Fruit fly (Drosophila melanogaster) whole organism, embryonic: ENCODE results near the gene Indy.

Source experiments
- Aef1 ChIP-seq: fragments of 200-800 bp; sonication (Bioruptor generic); IDR thresholded peaks from 3 replicates; pipeline ENCODE4 v1.3.6; 2022; ENCODE audit warnings: missing biosample characterization, missing genetic modification characterization
- B-H1 ChIP-seq: fragments of 200-800 bp; sonication (Bioruptor generic); IDR thresholded peaks from 3 replicates; pipeline ENCODE4 v1.3.6; 2022; ENCODE audit warnings: missing biosample characterization, missing genetic modification characterization
- CG10321 ChIP-seq: fragments of 200-800 bp; sonication (Bioruptor generic); IDR thresholded peaks from 2 replicates; pipeline ENCODE4 v1.3.6; 2022; ENCODE audit warnings: missing biosample characterization, missing genetic modification characterization
- CG10959 ChIP-seq: fragments of 200-800 bp; sonication (Bioruptor generic); IDR thresholded peaks from 2 replicates; pipeline ENCODE4 v1.3.6; 2022; ENCODE audit warnings: missing biosample characterization, missing genetic modification characterization
- CG12391 ChIP-seq: fragments of 200-800 bp; sonication (Bioruptor generic); optimal IDR thresholded peaks from 3 replicates; lab custom pipeline; 2018; ENCODE audit warnings: missing biosample characterization, mild to moderate bottlenecking, missing genetic modification characterization, moderate library complexity
- CG14860 ChIP-seq: fragments of 200-800 bp; sonication (Bioruptor generic); IDR thresholded peaks from 3 replicates; pipeline ENCODE4 v1.3.6; 2022; ENCODE audit warnings: missing biosample characterization, missing genetic modification characterization; ENCODE audit not compliant: partially characterized antibody
- CG17186 ChIP-seq: fragments of 200-800 bp; sonication (Bioruptor generic); optimal IDR thresholded peaks from 3 replicates; lab custom pipeline; 2017; ENCODE audit warnings: missing biosample characterization, missing genetic modification reagents, missing genetic modification characterization
- CG17612 ChIP-seq: fragments of 200-800 bp; sonication (Bioruptor generic); IDR thresholded peaks from 2 replicates; pipeline ENCODE4 v1.3.6; 2022; ENCODE audit warnings: missing biosample characterization, missing genetic modification characterization
- CG30020 ChIP-seq: fragments of 200-800 bp; optimal IDR thresholded peaks from 2 replicates; lab custom pipeline; 2019; ENCODE audit warnings: missing biosample characterization, mild to moderate bottlenecking, missing genetic modification characterization, moderate library complexity
- CG31441 ChIP-seq: fragments of 200-800 bp; sonication (Bioruptor generic); IDR thresholded peaks from 2 replicates; pipeline ENCODE4 v1.3.6; 2022; ENCODE audit warnings: missing biosample characterization, missing genetic modification characterization
- CG3163 ChIP-seq: fragments of 200-800 bp; sonication (Bioruptor generic); optimal IDR thresholded peaks from 3 replicates; lab custom pipeline; 2016; ENCODE audit warnings: missing biosample characterization, missing genetic modification characterization
- CG33557 ChIP-seq: fragments of 200-800 bp; sonication (Bioruptor generic); optimal IDR thresholded peaks from 2 replicates; lab custom pipeline; 2019; ENCODE audit warnings: missing biosample characterization, mild to moderate bottlenecking, missing genetic modification characterization, moderate library complexity
- CG3726 ChIP-seq: fragments of 200-800 bp; sonication (Bioruptor generic); IDR thresholded peaks from 3 replicates; pipeline ENCODE4, ENCODE4 v1.3.6; 2022; ENCODE audit warnings: missing biosample characterization, missing genetic modification characterization
- CG3838 ChIP-seq: fragments of 200-800 bp; sonication (Bioruptor generic); optimal IDR thresholded peaks from 3 replicates; lab custom pipeline; 2016; ENCODE audit warnings: missing biosample characterization, missing genetic modification characterization
- CG6813 ChIP-seq: fragments of 200-800 bp; sonication (Bioruptor generic); optimal IDR thresholded peaks from 2 replicates; lab custom pipeline; 2017; ENCODE audit warnings: missing biosample characterization, missing genetic modification characterization, mild to moderate bottlenecking, moderate library complexity, missing genetic modification reagents
- CG7839 ChIP-seq: fragments of 200-800 bp; sonication (Bioruptor generic); optimal IDR thresholded peaks from 3 replicates; lab custom pipeline; 2018; ENCODE audit warnings: missing biosample characterization, mild to moderate bottlenecking, missing genetic modification characterization, moderate library complexity
- CG8924 ChIP-seq: fragments of 200-800 bp; optimal IDR thresholded peaks from 3 replicates; lab custom pipeline; 2019; ENCODE audit warnings: missing biosample characterization, mild to moderate bottlenecking, missing genetic modification characterization, moderate library complexity
- CG9932 ChIP-seq: fragments of 200-800 bp; sonication (Bioruptor generic); IDR thresholded peaks from 2 replicates; pipeline ENCODE4 v1.3.6; 2022; ENCODE audit warnings: missing biosample characterization, missing genetic modification characterization
- E2f2 ChIP-seq: fragments of 200-800 bp; sonication (Bioruptor generic); IDR thresholded peaks from 2 replicates; pipeline ENCODE4 v1.3.6; 2022; ENCODE audit warnings: missing biosample characterization, missing genetic modification characterization
- Gsc ChIP-seq: fragments of 200-800 bp; sonication (Bioruptor generic); IDR thresholded peaks from 2 replicates; pipeline ENCODE4 v1.3.6; 2022; ENCODE audit warnings: missing biosample characterization, missing genetic modification characterization
- HLH54F ChIP-seq: fragments of 200-800 bp; sonication (Bioruptor generic); optimal IDR thresholded peaks from 3 replicates; lab custom pipeline; 2016; ENCODE audit warnings: missing biosample characterization, missing genetic modification characterization
- Nf-YC ChIP-seq: fragments of 200-800 bp; optimal IDR thresholded peaks from 3 replicates; lab custom pipeline; 2019; ENCODE audit warnings: missing biosample characterization, mild to moderate bottlenecking, missing genetic modification characterization, moderate library complexity
- Ravus ChIP-seq: fragments of 200-800 bp; sonication (Bioruptor generic); IDR thresholded peaks from 2 replicates; pipeline ENCODE4 v1.3.6; 2022; ENCODE audit warnings: missing biosample characterization, missing genetic modification characterization
- Rx ChIP-seq: fragments of 200-800 bp; sonication (Bioruptor generic); IDR thresholded peaks from 2 replicates; pipeline ENCODE4 v1.3.6; 2022; ENCODE audit warnings: missing biosample characterization, missing genetic modification characterization
- Side ChIP-seq: fragments of 200-800 bp; sonication (Bioruptor generic); optimal IDR thresholded peaks from 2 replicates; lab custom pipeline; 2016; ENCODE audit warnings: missing biosample characterization, missing genetic modification characterization
- Sry-β ChIP-seq: fragments of 200-800 bp; sonication (Bioruptor generic); optimal IDR thresholded peaks from 2 replicates; lab custom pipeline; 2018; ENCODE audit warnings: missing biosample characterization, mild to moderate bottlenecking, missing genetic modification characterization, moderate library complexity
- Trl ChIP-seq, 3 experiments: fragments of >200 bp in 2 of 3; fragments of 200-800 bp in 1 of 3; sonication (Bioruptor generic) in 1 of 3; optimal IDR thresholded peaks; 2 replicates in 1 of 3; 3 replicates in 2 of 3; lab custom pipeline; 2016 to 2017; ENCODE audit warnings: missing biosample characterization in 1 of 3, missing genetic modification characterization in 1 of 3
- YL-1 ChIP-seq: fragments of 200-800 bp; sonication (Bioruptor generic); optimal IDR thresholded peaks from 3 replicates; lab custom pipeline; 2017; ENCODE audit warnings: missing biosample characterization, mild to moderate bottlenecking, missing genetic modification characterization
- ac ChIP-seq: fragments of 200-800 bp; sonication (Bioruptor generic); optimal IDR thresholded peaks from 3 replicates; lab custom pipeline; 2017; ENCODE audit warnings: missing biosample characterization, mild to moderate bottlenecking, missing genetic modification characterization
- ara ChIP-seq: fragments of 200-800 bp; sonication (Bioruptor generic); IDR thresholded peaks from 2 replicates; pipeline ENCODE4 v1.3.6; 2022; ENCODE audit warnings: missing biosample characterization, missing genetic modification characterization
- cg ChIP-seq: fragments of 200-800 bp; sonication (Bioruptor generic); optimal IDR thresholded peaks from 3 replicates; lab custom pipeline; 2019; ENCODE audit warnings: missing biosample characterization, mild to moderate bottlenecking, missing genetic modification characterization, moderate library complexity
- crol ChIP-seq: fragments of 200-800 bp; sonication (Bioruptor generic); IDR thresholded peaks from 2 replicates; pipeline ENCODE4 v1.3.6; 2022; ENCODE audit warnings: missing biosample characterization, missing genetic modification characterization
- danr ChIP-seq: fragments of 200-800 bp; sonication (Bioruptor generic); IDR thresholded peaks from 2 replicates; pipeline ENCODE4 v1.3.6; 2022; ENCODE audit warnings: missing biosample characterization, missing genetic modification characterization
- esg ChIP-seq: fragments of 200-800 bp; sonication (Bioruptor generic); conservative IDR thresholded peaks from 2 replicates; pipeline ENCODE4 v1.3.6; 2022; ENCODE audit warnings: missing biosample characterization, missing genetic modification characterization
- gce ChIP-seq: fragments of 200-800 bp; sonication (Bioruptor generic); IDR thresholded peaks from 3 replicates; pipeline ENCODE4 v1.3.6; 2022; ENCODE audit warnings: missing biosample characterization, missing genetic modification characterization
- gem ChIP-seq: fragments of 200-800 bp; sonication (Bioruptor generic); optimal IDR thresholded peaks from 2 replicates; lab custom pipeline; 2019; ENCODE audit warnings: missing biosample characterization, mild to moderate bottlenecking, missing genetic modification characterization, moderate library complexity
- gfzf ChIP-seq: fragments of 200-800 bp; sonication (Bioruptor generic); optimal IDR thresholded peaks from 2 replicates; lab custom pipeline; 2016; ENCODE audit warnings: missing biosample characterization, mild to moderate bottlenecking, missing genetic modification characterization, moderate library complexity
- gro ChIP-seq: fragments of 200-800 bp; sonication (Bioruptor generic); optimal IDR thresholded peaks from 2 replicates; lab custom pipeline; 2016; ENCODE audit warnings: missing biosample characterization, missing genetic modification characterization
- insv ChIP-seq, 2 experiments: fragments of 200-800 bp; sonication (Bioruptor generic); optimal IDR thresholded peaks; 3 replicates each; lab custom pipeline; 2016 to 2018; ENCODE audit warnings: missing biosample characterization in 2 of 2, missing genetic modification characterization in 2 of 2
- ken ChIP-seq: fragments of 200-800 bp; sonication (Bioruptor generic); IDR thresholded peaks from 3 replicates; pipeline ENCODE4 v1.3.6; 2022; ENCODE audit warnings: missing biosample characterization, missing genetic modification characterization
- luna ChIP-seq: fragments of 200-800 bp; sonication (Bioruptor generic); optimal IDR thresholded peaks from 2 replicates; lab custom pipeline; 2016; ENCODE audit warnings: missing biosample characterization, missing genetic modification characterization
- mam ChIP-seq: fragments of 200-800 bp; sonication (Bioruptor generic); optimal IDR thresholded peaks from 3 replicates; lab custom pipeline; 2016; ENCODE audit warnings: missing biosample characterization, missing genetic modification characterization
- oc ChIP-seq: fragments of 200-800 bp; sonication (Bioruptor generic); optimal IDR thresholded peaks from 2 replicates; lab custom pipeline; 2018; ENCODE audit warnings: missing biosample characterization, mild to moderate bottlenecking, missing genetic modification characterization, moderate library complexity
- otp ChIP-seq: fragments of 200-800 bp; sonication (Bioruptor generic); IDR thresholded peaks from 3 replicates; pipeline ENCODE4, ENCODE4 v1.3.6; 2022; ENCODE audit warnings: missing biosample characterization, missing genetic modification characterization
- pb ChIP-seq: fragments of 200-800 bp; sonication (Bioruptor generic); optimal IDR thresholded peaks from 3 replicates; lab custom pipeline; 2016; ENCODE audit warnings: missing biosample characterization, missing genetic modification characterization
- pros ChIP-seq: fragments of 200-800 bp; sonication (Bioruptor generic); optimal IDR thresholded peaks from 3 replicates; lab custom pipeline; 2019; ENCODE audit warnings: missing biosample characterization, mild to moderate bottlenecking, missing genetic modification characterization, moderate library complexity
- sens-2 ChIP-seq: fragments of 200-800 bp; sonication (Bioruptor generic); IDR thresholded peaks from 2 replicates; pipeline ENCODE4 v1.3.6; 2022; ENCODE audit warnings: missing biosample characterization, missing genetic modification characterization
- sima ChIP-seq: fragments of 200-800 bp; sonication (Bioruptor generic); optimal IDR thresholded peaks from 2 replicates; lab custom pipeline; 2016; ENCODE audit warnings: missing biosample characterization, missing genetic modification characterization
- sob ChIP-seq: fragments of 200-800 bp; sonication (Bioruptor generic); IDR thresholded peaks from 2 replicates; pipeline ENCODE4 v1.3.6; 2022; ENCODE audit warnings: missing biosample characterization, missing genetic modification characterization
- stc ChIP-seq: fragments of 200-800 bp; sonication (Bioruptor generic); IDR thresholded peaks from 2 replicates; pipeline ENCODE4 v1.3.6; 2022; ENCODE audit warnings: missing biosample characterization, missing genetic modification characterization
- tio ChIP-seq: fragments of 200-800 bp; sonication (Bioruptor generic); optimal IDR thresholded peaks from 2 replicates; lab custom pipeline; 2017; ENCODE audit warnings: missing biosample characterization, missing genetic modification characterization, inconsistent platforms
- zen2 ChIP-seq: fragments of 200-800 bp; sonication (Bioruptor generic); IDR thresholded peaks from 3 replicates; pipeline ENCODE4 v1.3.6; 2022; ENCODE audit warnings: missing biosample characterization, missing genetic modification characterization; ENCODE audit not compliant: partially characterized antibody

The Indy gene

DNA sequence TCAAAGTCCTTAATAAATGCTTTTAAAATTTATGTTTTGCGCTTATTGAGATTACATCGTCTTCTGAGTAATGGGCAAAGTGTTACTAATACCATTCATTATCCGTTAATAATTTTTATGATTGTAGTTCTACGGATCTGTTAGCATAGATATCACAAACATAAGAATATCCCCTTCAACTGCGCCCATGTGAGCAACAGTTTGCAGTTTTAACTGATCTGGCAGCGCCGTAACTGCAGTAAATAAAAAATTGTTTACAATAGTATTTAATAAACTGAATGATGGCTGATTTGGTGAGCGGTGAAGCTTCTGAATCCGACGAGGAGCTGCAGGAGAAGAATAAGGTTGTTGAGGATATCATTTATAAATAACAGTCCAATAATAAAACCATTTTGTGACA lies 24.0 kb upstream of the Indy start, which contains the start of gene Blos3 (continued):
- TF ChIP-seq cg = no peak
- no peak for TF ChIP-seq CG10959
- no peak for TF ChIP-seq B-H1
- TF ChIP-seq Nf-YC (tag; lab: Kevin White, UChicago) = no peak
- TF ChIP-seq ara = no peak
- no peak for TF ChIP-seq Ravus (GFP tag; lab: Robert Waterston, UW)
- TF ChIP-seq pros (GFP tag; lab: Kevin White, UChicago) = no peak
- TF ChIP-seq CG9932 (GFP tag; lab: Robert Waterston, UW) = 0 out of 2 replicates have a peak, but pooled peaks have one; percentile 41
- no peak for TF ChIP-seq stc (GFP tag; lab: Robert Waterston, UW)
- TF ChIP-seq oc (tag; lab: Kevin White, UChicago) = no peak
- TF ChIP-seq E2f2 (GFP tag; lab: Robert Waterston, UW) = no peak
- peak; percentile 19 for TF ChIP-seq HLH54F (GFP tag; lab: Kevin White, UChicago)
- TF ChIP-seq CG3838 (GFP tag; lab: Kevin White, UChicago) = peak; percentile 16
- TF ChIP-seq sima (GFP tag; lab: Kevin White, UChicago) = peak; percentile 11
- peak; percentile 83 for TF ChIP-seq gro (GFP tag; lab: Kevin White, UChicago)
- no peak for TF ChIP-seq otp (GFP tag; lab: Robert Waterston, UW)
- no peak for TF ChIP-seq gfzf
- TF ChIP-seq CG33557 (GFP tag; lab: Kevin White, UChicago) = no peak
- no peak for TF ChIP-seq sens-2 (GFP tag; lab: Robert Waterston, UW)
- no peak for TF ChIP-seq CG10321 (GFP tag; lab: Robert Waterston, UW)
- TF ChIP-seq CG7839 (tag; lab: Kevin White, UChicago) = no peak
- peak; percentile 65 for TF ChIP-seq Side
- no peak for TF ChIP-seq Sry-β (GFP tag; lab: Kevin White, UChicago)
- TF ChIP-seq insv (GFP tag; optimal IDR thresholded peaks at IDR 0.05; lab: Kevin White, UChicago) = no peak
- TF ChIP-seq CG6813 (GFP tag; lab: Kevin White, UChicago) = no peak
- TF ChIP-seq tio (GFP tag; lab: Kevin White, UChicago) = peak; percentile 19
- no peak for TF ChIP-seq Trl (optimal IDR thresholded peaks at IDR 0.05; lab: Kevin White, UChicago)
- TF ChIP-seq Trl (GFP tag; optimal IDR thresholded peaks at IDR 0.05; lab: Kevin White, UChicago) = peak; percentile 66
- no peak for TF ChIP-seq sob (GFP tag; lab: Robert Waterston, UW)
- no peak for TF ChIP-seq CG14860 (GFP tag; lab: Robert Waterston, UW)
- TF ChIP-seq crol (GFP tag; lab: Robert Waterston, UW) = no peak
- TF ChIP-seq danr = 0 out of 2 replicates have a peak, but pooled peaks have one; percentile 6
- TF ChIP-seq CG30020 (tag; lab: Kevin White, UChicago) = peak; percentile 17
- peak; percentile 67; the same call in 1 of the 3 replicates for TF ChIP-seq ken
- peak; percentile 20; the same call in 1 of the 3 replicates for TF ChIP-seq Aef1 (GFP tag; lab: Robert Waterston, UW)
- no peak for TF ChIP-seq CG31441 (GFP tag; lab: Robert Waterston, UW)
- TF ChIP-seq gce (GFP tag; lab: Robert Waterston, UW) = no peak
- peak; percentile 16; the same call in 1 of the 2 replicates for TF ChIP-seq Rx (GFP tag; lab: Robert Waterston, UW)
- no peak for TF ChIP-seq ac (GFP tag; lab: Kevin White, UChicago)
- TF ChIP-seq YL-1 = no peak
- TF ChIP-seq zen2 (GFP tag; lab: Robert Waterston, UW) = no peak
- peak; percentile 12 for TF ChIP-seq CG3163 (GFP tag; lab: Kevin White, UChicago)
- peak; percentile 56 for TF ChIP-seq CG12391 (tag; lab: Kevin White, UChicago)
- no peak for TF ChIP-seq pb (GFP tag; lab: Kevin White, UChicago)
- no peak for TF ChIP-seq luna
- TF ChIP-seq esg (GFP tag; lab: Robert Waterston, UW) = no peak
- peak; percentile 65 for TF ChIP-seq mam (GFP tag; lab: Kevin White, UChicago)
- peak; percentile 58 for TF ChIP-seq CG8924 (tag; lab: Kevin White, UChicago)
- no peak for TF ChIP-seq CG17186 (GFP tag; lab: Kevin White, UChicago)
- TF ChIP-seq Gsc (GFP tag; lab: Robert Waterston, UW) = no peak
- peak; percentile 76 for TF ChIP-seq gem (tag; lab: Kevin White, UChicago)
- no peak for TF ChIP-seq CG17612 (GFP tag; lab: Robert Waterston, UW)
- TF ChIP-seq CG3726 = no peak
